Worm (Caenorhabditis elegans) whole organism, young adult: ENCODE results near the gene otub-3.

ENCODE experiments used
- attf-6 ChIP-seq: fragments of 200-800 bp; sonication (Bioruptor generic); IDR thresholded peaks from 2 replicates; pipeline ENCODE4 v1.3.6; 2022; ENCODE audit warnings: missing genetic modification reagents, missing genetic modification characterization, missing compliant biosample characterization
- chd-7 ChIP-seq: sonication (generic microtip); optimal IDR thresholded peaks from 2 replicates; lab custom pipeline; 2016; ENCODE audit warnings: mild to moderate bottlenecking, missing genetic modification characterization, moderate library complexity, missing compliant biosample characterization
- hlh-26 ChIP-seq: fragments of 200-800 bp; sonication (Bioruptor generic); conservative IDR thresholded peaks from 2 replicates; pipeline ENCODE4 v1.3.6; 2022; ENCODE audit warnings: missing genetic modification reagents, missing genetic modification characterization, missing compliant biosample characterization
- hrde-1 ChIP-seq: sonication (generic microtip); optimal IDR thresholded peaks from 2 replicates; lab custom pipeline; 2016; ENCODE audit warnings: missing genetic modification characterization, mild to moderate bottlenecking, missing compliant biosample characterization, moderate library complexity, missing genotype, missing genetic modification reagents, borderline replicate concordance
- sea-2 ChIP-seq: fragments of 200-800 bp; sonication (Bioruptor generic); IDR thresholded peaks from 2 replicates; pipeline ENCODE4 v1.3.6; 2022; ENCODE audit warnings: missing genetic modification characterization, missing compliant biosample characterization

DNA sequence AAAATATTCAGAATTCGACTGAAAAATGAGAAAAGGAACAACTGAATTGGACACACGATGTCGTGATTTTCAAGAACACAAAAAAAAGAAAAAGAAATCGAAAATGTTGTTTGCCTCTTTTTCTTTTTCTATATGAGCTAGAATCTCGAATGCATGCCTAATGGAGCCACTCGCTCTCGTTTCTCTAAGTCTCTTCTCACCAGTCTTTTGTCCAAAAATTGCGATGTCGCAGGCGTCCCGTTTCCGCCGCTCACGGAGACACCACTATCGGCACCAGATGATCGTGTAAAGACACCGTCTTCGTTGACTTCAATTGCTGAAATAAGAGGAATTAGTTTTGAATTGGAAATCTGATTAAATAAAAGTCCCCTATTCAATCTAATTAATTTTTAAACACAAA lies 30.6 kb downstream of the otub-3 start:
- no peak for TF ChIP-seq sea-2 (GFP tag; lab: Robert Waterston, UW)
- TF ChIP-seq attf-6, result no peak
- no peak for TF ChIP-seq hrde-1 (tag; lab: Kevin White, UChicago)
- no peak for TF ChIP-seq chd-7 (tag; lab: Kevin White, UChicago)
- no peak for TF ChIP-seq hlh-26 (GFP tag; lab: Robert Waterston, UW)
